Fruit fly (Drosophila melanogaster): Measurements from ENCODE around the gene CG13003.

- TF ChIP-seq shn (GFP tag; optimal IDR thresholded peaks at IDR 0.05) (peak; percentile 49), trem (tag; optimal IDR thresholded peaks at IDR 0.05) (peak; percentile 74), Abd-B (GFP tag; optimal IDR thresholded peaks at IDR 0.05) (peak; percentile 57), Dfd (GFP tag; optimal IDR thresholded peaks at IDR 0.05) (no peak), Oaz (GFP tag; IDR thresholded peaks at IDR 0.05) (peak; percentile 66), emc (GFP tag; optimal IDR thresholded peaks at IDR 0.05) (no peak), CG2116 (GFP tag; optimal IDR thresholded peaks at IDR 0.05) (peak; percentile 12), CG31365 (tag; optimal IDR thresholded peaks at IDR 0.05) (peak; percentile 44), inv (GFP tag; IDR thresholded peaks at IDR 0.05; ENCODE audit: partially characterized antibody) (no peak), CG10431 (GFP tag; optimal IDR thresholded peaks at IDR 0.05) (no peak)
Measured at dm6 chrX:16833097-16833496, 43.2 kb downstream of the CG13003 start.
